Worm (Caenorhabditis elegans) whole organism, L3 larva: ENCODE results near the gene erd-2.2.

ENCODE experiments used
- aly-2 ChIP-seq: fragments of 150-350 bp; optimal IDR thresholded peaks from 2 replicates; lab custom pipeline; 2014; ENCODE audit warnings: missing biosample characterization, missing genetic modification characterization
- ama-1 ChIP-seq: fragments of 150-350 bp; optimal IDR thresholded peaks from 2 replicates; lab custom pipeline; 2018
- ceh-16 ChIP-seq: sonication (generic microtip); optimal IDR thresholded peaks from 2 replicates; lab custom pipeline; 2017; ENCODE audit warnings: missing biosample characterization, missing genetic modification characterization
- ceh-28 ChIP-seq: fragments of 150-350 bp; optimal IDR thresholded peaks from 2 replicates; lab custom pipeline; 2014; ENCODE audit warnings: missing biosample characterization, missing genetic modification reagents, missing genetic modification characterization
- ceh-82 ChIP-seq: fragments of 150-350 bp; optimal IDR thresholded peaks from 2 replicates; lab custom pipeline; 2014; ENCODE audit warnings: missing biosample characterization, missing genetic modification characterization
- ceh-9 ChIP-seq: sonication (generic microtip); optimal IDR thresholded peaks from 2 replicates; lab custom pipeline; 2018; ENCODE audit warnings: missing biosample characterization, missing genetic modification characterization
- egl-27 ChIP-seq: sonication (generic microtip); optimal IDR thresholded peaks from 4 replicates; lab custom pipeline; 2017; ENCODE audit warnings: missing biosample characterization, missing genetic modification reagents, missing genetic modification characterization
- elt-1 ChIP-seq: fragments of 150-350 bp; optimal IDR thresholded peaks from 2 replicates; lab custom pipeline; 2014; ENCODE audit warnings: missing biosample characterization, missing genetic modification characterization
- elt-2 ChIP-seq: sonication (generic microtip); optimal IDR thresholded peaks from 2 replicates; lab custom pipeline; 2016; ENCODE audit warnings: missing genetic modification reagents, mild to moderate bottlenecking, missing genetic modification characterization, missing compliant biosample characterization
- elt-3 ChIP-seq, 3 experiments: fragments of 150-350 bp in 1 of 3; sonication (generic microtip) in 2 of 3; optimal IDR thresholded peaks; 2 replicates in 2 of 3; 4 replicates in 1 of 3; lab custom pipeline; 2014 to 2017; ENCODE audit warnings: missing biosample characterization in 3 of 3, missing genetic modification characterization in 3 of 3
- eor-1 ChIP-seq, 2 experiments: fragments of 150-350 bp; optimal IDR thresholded peaks; 2 replicates each; lab custom pipeline; 2014 to 2018; ENCODE audit warnings: missing biosample characterization in 2 of 2, missing genetic modification characterization in 2 of 2
- fkh-10 ChIP-seq: sonication (generic microtip); optimal IDR thresholded peaks from 2 replicates; lab custom pipeline; 2017; ENCODE audit warnings: missing biosample characterization, missing genetic modification reagents, missing genetic modification characterization
- fos-1 ChIP-seq: fragments of 150-350 bp; optimal IDR thresholded peaks from 2 replicates; lab custom pipeline; 2014; ENCODE audit warnings: missing biosample characterization, missing genetic modification characterization
- hmg-11 ChIP-seq: sonication (generic microtip); optimal IDR thresholded peaks from 2 replicates; lab custom pipeline; 2016; ENCODE audit warnings: missing genetic modification characterization, missing compliant biosample characterization
- lin-15B ChIP-seq: fragments of 150-350 bp; optimal IDR thresholded peaks from 2 replicates; lab custom pipeline; 2014; ENCODE audit warnings: missing biosample characterization, missing genetic modification characterization
- lin-39 ChIP-seq: fragments of 150-350 bp; optimal IDR thresholded peaks from 2 replicates; lab custom pipeline; 2018; ENCODE audit warnings: missing biosample characterization, missing genetic modification reagents, missing genetic modification characterization
- lsy-12 ChIP-seq: sonication (generic microtip); optimal IDR thresholded peaks from 2 replicates; lab custom pipeline; 2016; ENCODE audit warnings: mild to moderate bottlenecking, missing genetic modification characterization, missing compliant biosample characterization
- mdl-1 ChIP-seq: fragments of 150-350 bp; optimal IDR thresholded peaks from 2 replicates; lab custom pipeline; 2014; ENCODE audit warnings: missing biosample characterization, missing genetic modification characterization
- mml-1 ChIP-seq: fragments of 150-350 bp; sonication (generic microtip); optimal IDR thresholded peaks from 3 replicates; lab custom pipeline; 2014; ENCODE audit warnings: missing biosample characterization, missing genetic modification characterization
- nfya-1 ChIP-seq: sonication (generic microtip); optimal IDR thresholded peaks from 2 replicates; lab custom pipeline; 2017; ENCODE audit warnings: missing genetic modification characterization, mild to moderate bottlenecking, missing compliant biosample characterization, antibody characterized with exemption, moderate library complexity; ENCODE audit not compliant: insufficient read depth
- nhr-12 ChIP-seq: fragments of 150-350 bp; optimal IDR thresholded peaks from 2 replicates; lab custom pipeline; 2014; ENCODE audit warnings: missing biosample characterization, missing genetic modification characterization
- nhr-23 ChIP-seq: fragments of 150-350 bp; optimal IDR thresholded peaks from 2 replicates; lab custom pipeline; 2014; ENCODE audit warnings: missing biosample characterization, missing genetic modification reagents, missing genetic modification characterization
- nhr-25 ChIP-seq: sonication (generic microtip); optimal IDR thresholded peaks from 2 replicates; lab custom pipeline; 2017; ENCODE audit warnings: missing biosample characterization, missing genetic modification characterization
- nhr-43 ChIP-seq: sonication (generic microtip); optimal IDR thresholded peaks from 2 replicates; lab custom pipeline; 2016; ENCODE audit warnings: mild to moderate bottlenecking, missing genetic modification characterization, missing compliant biosample characterization; ENCODE audit not compliant: poor library complexity, severe bottlenecking
- nhr-67 ChIP-seq: fragments of 150-350 bp; optimal IDR thresholded peaks from 2 replicates; lab custom pipeline; 2014; ENCODE audit warnings: missing biosample characterization, missing genetic modification characterization
- nhr-76 ChIP-seq: fragments of 150-350 bp; sonication (generic microtip); optimal IDR thresholded peaks from 5 replicates; lab custom pipeline; 2014; ENCODE audit warnings: missing biosample characterization, missing genetic modification characterization
- nhr-77 ChIP-seq: fragments of 150-350 bp; optimal IDR thresholded peaks from 2 replicates; lab custom pipeline; 2014; ENCODE audit warnings: missing biosample characterization, missing genetic modification characterization
- pha-4 ChIP-seq: fragments of 150-350 bp; optimal IDR thresholded peaks from 2 replicates; lab custom pipeline; 2014; ENCODE audit warnings: missing biosample characterization, missing genetic modification reagents, missing genetic modification characterization
- pqm-1 ChIP-seq: fragments of 150-350 bp; optimal IDR thresholded peaks from 2 replicates; lab custom pipeline; 2017; ENCODE audit warnings: missing biosample characterization, missing genetic modification characterization, inconsistent platforms
- sea-2 ChIP-seq: fragments of 150-350 bp; sonication (generic microtip); optimal IDR thresholded peaks from 4 replicates; lab custom pipeline; 2014; ENCODE audit warnings: missing biosample characterization, missing genetic modification reagents, missing genetic modification characterization
- skn-1 ChIP-seq: fragments of 150-350 bp; optimal IDR thresholded peaks from 2 replicates; lab custom pipeline; 2014; ENCODE audit warnings: missing biosample characterization, missing genetic modification characterization
- snpc-4 ChIP-seq: fragments of 150-350 bp; optimal IDR thresholded peaks from 2 replicates; lab custom pipeline; 2014; ENCODE audit warnings: missing biosample characterization, missing genetic modification characterization
- unc-39 ChIP-seq: sonication (generic microtip); optimal IDR thresholded peaks from 4 replicates; lab custom pipeline; 2017; ENCODE audit warnings: missing biosample characterization, missing genetic modification characterization
- unc-62 ChIP-seq: fragments of 150-350 bp; sonication (generic microtip); optimal IDR thresholded peaks from 4 replicates; lab custom pipeline; 2014; ENCODE audit warnings: missing biosample characterization, missing genetic modification reagents, missing genetic modification characterization
- zag-1 ChIP-seq: fragments of 150-350 bp; optimal IDR thresholded peaks from 2 replicates; lab custom pipeline; 2014; ENCODE audit warnings: missing biosample characterization, missing genetic modification characterization
- ztf-4 ChIP-seq: fragments of 150-350 bp; optimal IDR thresholded peaks from 2 replicates; lab custom pipeline; 2014; ENCODE audit warnings: missing biosample characterization, missing genetic modification characterization

erd-2.2 gene

ce11 chrIII:5898631-5899030 lies 8.2 kb upstream of the erd-2.2 start:
- TF ChIP-seq snpc-4 (tag; lab: Kevin White, UChicago) (no peak), ztf-4 (tag; lab: Kevin White, UChicago) (no peak), elt-1 (tag; lab: Kevin White, UChicago) (no peak), nfya-1 (tag; lab: Kevin White, UChicago) (no peak), sea-2 (GFP tag; lab: Kevin White, UChicago) (no peak), nhr-76 (tag; lab: Kevin White, UChicago) (no peak)

ce11 chrIII:5900709-5901108 lies 6.1 kb upstream of the erd-2.2 start:
- TF ChIP-seq pha-4 (tag; lab: Kevin White, UChicago) (peak; percentile 50), hmg-11 (tag; lab: Kevin White, UChicago) (peak; percentile 4), lsy-12 (tag; lab: Kevin White, UChicago) (no peak), aly-2 (no peak), elt-3 (tag; optimal IDR thresholded peaks at IDR 0.05; lab: Kevin White, UChicago) (no peak), fos-1 (tag; lab: Kevin White, UChicago) (no peak), eor-1 (tag; optimal IDR thresholded peaks at IDR 0.05; lab: Kevin White, UChicago) (no peak), mdl-1 (tag; lab: Kevin White, UChicago) (no peak), elt-2 (tag; lab: Kevin White, UChicago) (peak; percentile 26), pqm-1 (tag; lab: Kevin White, UChicago) (peak; percentile 23)

- no peak for TF ChIP-seq ceh-82
- TF ChIP-seq unc-62: no peak
- TF ChIP-seq skn-1 (tag; lab: Kevin White, UChicago): no peak
Measured at ce11 chrIII:5902558-5902957, 4.3 kb upstream of the erd-2.2 start.

ce11 chrIII:5906059-5906458 lies 790 bp upstream of the erd-2.2 start, which contains the start of gene dpff-1:
Gene dpff-1, minus strand, starts transcription at chrIII:5906346.
- peak; percentile 54 for TF ChIP-seq ceh-28 (tag; lab: Kevin White, UChicago)
- TF ChIP-seq nfya-1 (tag; lab: Kevin White, UChicago): peak; percentile 52
- peak; percentile 10 for TF ChIP-seq nhr-23 (tag; lab: Kevin White, UChicago)
- peak; percentile 61 for TF ChIP-seq hmg-11 (tag; lab: Kevin White, UChicago)
- no peak for TF ChIP-seq nhr-43 (tag; lab: Kevin White, UChicago)
- TF ChIP-seq egl-27 (tag; lab: Kevin White, UChicago): no peak
- peak; percentile 13 for TF ChIP-seq pha-4 (tag; lab: Kevin White, UChicago)

- TF ChIP-seq nhr-12 (tag; lab: Kevin White, UChicago) (no peak), unc-39 (tag; lab: Kevin White, UChicago) (no peak), ceh-28 (tag; lab: Kevin White, UChicago) (peak; percentile 1), nhr-67 (no peak), lsy-12 (tag; lab: Kevin White, UChicago) (no peak), nhr-77 (no peak), ama-1 (lab: Kevin White, UChicago) (peak; percentile 27)
Measured at ce11 chrIII:5908408-5908807, 1.6 kb downstream of the erd-2.2 start, which contains the start of gene C28H8.3. Gene C28H8.3, plus strand, starts transcription at chrIII:5908700.

- TF ChIP-seq nhr-43 (tag; lab: Kevin White, UChicago) (no peak), elt-2 (tag; lab: Kevin White, UChicago) (peak; percentile 77), ceh-9 (no peak), pqm-1 (tag; lab: Kevin White, UChicago) (peak; percentile 48), nfya-1 (tag; lab: Kevin White, UChicago) (peak; percentile 72), pha-4 (tag; lab: Kevin White, UChicago) (peak; percentile 12)
Measured at ce11 chrIII:5914717-5915116, 7.9 kb downstream of the erd-2.2 start.

- TF ChIP-seq skn-1 (tag; lab: Kevin White, UChicago): peak; percentile 4
- TF ChIP-seq pqm-1 (tag; lab: Kevin White, UChicago): peak; percentile 40
- no peak for TF ChIP-seq sea-2 (GFP tag; lab: Kevin White, UChicago)
- no peak for TF ChIP-seq lin-15B (tag; lab: Kevin White, UChicago)
- TF ChIP-seq elt-2 (tag; lab: Kevin White, UChicago): peak; percentile 87
- TF ChIP-seq hmg-11 (tag; lab: Kevin White, UChicago): no peak
- TF ChIP-seq ceh-9: no peak
- TF ChIP-seq mdl-1 (tag; lab: Kevin White, UChicago): no peak
- TF ChIP-seq ceh-28 (tag; lab: Kevin White, UChicago): no peak
- TF ChIP-seq unc-62: no peak
- no peak for TF ChIP-seq mml-1
- no peak for TF ChIP-seq ceh-16 (tag; lab: Kevin White, UChicago)
- TF ChIP-seq nhr-23 (tag; lab: Kevin White, UChicago): no peak
- no peak for TF ChIP-seq lin-39 (tag; lab: Kevin White, UChicago)
- no peak for TF ChIP-seq fkh-10
- TF ChIP-seq lsy-12 (tag; lab: Kevin White, UChicago): no peak
- no peak for TF ChIP-seq nhr-25 (tag; lab: Kevin White, UChicago)
- TF ChIP-seq ceh-82: no peak
- TF ChIP-seq elt-1 (tag; lab: Kevin White, UChicago): no peak
- TF ChIP-seq nhr-12 (tag; lab: Kevin White, UChicago): no peak
- TF ChIP-seq pha-4 (tag; lab: Kevin White, UChicago): peak; percentile 38
- TF ChIP-seq unc-39 (tag; lab: Kevin White, UChicago): no peak
- TF ChIP-seq zag-1 (tag; lab: Kevin White, UChicago): no peak
- TF ChIP-seq nhr-76 (tag; lab: Kevin White, UChicago): no peak
- no peak for TF ChIP-seq fos-1 (tag; lab: Kevin White, UChicago)
- TF ChIP-seq aly-2: no peak
Measured at ce11 chrIII:5915926-5916325, 9.1 kb downstream of the erd-2.2 start.
